Fruit fly (Drosophila melanogaster) whole organism, wandering third instar larva: ENCODE results near the gene Mics1.

ENCODE experiments used
- CG9705 ChIP-seq: fragments of 200-800 bp; sonication (Bioruptor generic); optimal IDR thresholded peaks from 2 replicates; lab custom pipeline; 2018; ENCODE audit warnings: missing biosample characterization, mild to moderate bottlenecking, missing genetic modification characterization
- CrebA ChIP-seq: fragments of 200-800 bp; sonication (Bioruptor generic); optimal IDR thresholded peaks from 2 replicates; lab custom pipeline; 2016; ENCODE audit warnings: missing biosample characterization, mild to moderate bottlenecking, missing genetic modification characterization, borderline replicate concordance
- Dfd ChIP-seq: fragments of >200 bp; optimal IDR thresholded peaks from 2 replicates; lab custom pipeline; 2017; ENCODE audit warnings: missing biosample characterization, missing genetic modification characterization
- Dif ChIP-seq: fragments of 200-275, 200-300 bp; sonication (Bioruptor generic); optimal IDR thresholded peaks from 2 replicates; lab custom pipeline; 2018; ENCODE audit warnings: missing biosample characterization, missing genetic modification characterization; ENCODE audit not compliant: partially characterized antibody
- GATAd ChIP-seq: sonication (Bioruptor generic); optimal IDR thresholded peaks from 2 replicates; lab custom pipeline; 2016; ENCODE audit warnings: missing biosample characterization, missing genetic modification characterization
- HLH106 ChIP-seq: fragments of 200-800 bp; optimal IDR thresholded peaks from 3 replicates; lab custom pipeline; 2019; ENCODE audit warnings: missing biosample characterization, mild to moderate bottlenecking, missing genetic modification characterization, moderate library complexity
- Hnf4 ChIP-seq: fragments of 200-800 bp; sonication (Bioruptor generic); optimal IDR thresholded peaks from 2 replicates; lab custom pipeline; 2016; ENCODE audit warnings: missing biosample characterization, mild to moderate bottlenecking, missing genetic modification characterization
- Hr78 ChIP-seq: fragments of >200 bp; optimal IDR thresholded peaks from 2 replicates; lab custom pipeline; 2017; ENCODE audit warnings: missing biosample characterization, missing genetic modification characterization
- Jra ChIP-seq: sonication (Bioruptor generic); optimal IDR thresholded peaks from 2 replicates; lab custom pipeline; 2016; ENCODE audit warnings: missing biosample characterization, missing genetic modification characterization
- Mio ChIP-seq: sonication (Bioruptor generic); optimal IDR thresholded peaks from 2 replicates; lab custom pipeline; 2016; ENCODE audit warnings: missing biosample characterization, missing genetic modification characterization
- Rel ChIP-seq, 2 experiments: fragments of 200-800 bp; sonication (Bioruptor generic) in 1 of 2; optimal IDR thresholded peaks; 2 replicates in 1 of 2; 3 replicates in 1 of 2; lab custom pipeline; 2016 to 2019; ENCODE audit warnings: mild to moderate bottlenecking in 2 of 2, missing biosample characterization in 2 of 2, missing genetic modification characterization in 2 of 2, moderate library complexity in 1 of 2
- Sp1 ChIP-seq: fragments of 200-800 bp; sonication (Bioruptor generic); optimal IDR thresholded peaks from 3 replicates; lab custom pipeline; 2019; ENCODE audit warnings: missing biosample characterization, mild to moderate bottlenecking, missing genetic modification characterization, moderate library complexity
- Vsx2 ChIP-seq: fragments of 200-300, 225-300 bp; sonication (Bioruptor generic); optimal IDR thresholded peaks from 2 replicates; lab custom pipeline; 2018; ENCODE audit warnings: missing biosample characterization, missing genetic modification characterization; ENCODE audit not compliant: partially characterized antibody
- brk ChIP-seq: fragments of 200-800 bp; sonication (Bioruptor generic); optimal IDR thresholded peaks from 2 replicates; lab custom pipeline; 2016; ENCODE audit warnings: missing biosample characterization, mild to moderate bottlenecking, missing genetic modification characterization
- dl ChIP-seq, 2 experiments: fragments of 175-275, 200-275 bp in 1 of 2; fragments of 200-275 bp in 1 of 2; sonication (Bioruptor generic); optimal IDR thresholded peaks; lab custom pipeline; 2018; ENCODE audit warnings: mild to moderate bottlenecking in 2 of 2, missing biosample characterization in 2 of 2, missing genetic modification characterization in 2 of 2, moderate library complexity in 2 of 2; ENCODE audit not compliant: partially characterized antibody in 2 of 2, insufficient read depth in 1 of 2
- dsf ChIP-seq: sonication (Bioruptor generic); optimal IDR thresholded peaks from 2 replicates; lab custom pipeline; 2016; ENCODE audit warnings: missing biosample characterization, missing genetic modification characterization, borderline replicate concordance
- ey ChIP-seq: fragments of 200-800 bp; sonication (Bioruptor generic); optimal IDR thresholded peaks from 2 replicates; lab custom pipeline; 2016; ENCODE audit warnings: missing biosample characterization, missing genetic modification characterization
- foxo ChIP-seq, 2 experiments: fragments of 200-800 bp; sonication (Bioruptor generic); optimal IDR thresholded peaks; 2 replicates in 1 of 2; 3 replicates in 1 of 2; lab custom pipeline; 2016 to 2017; ENCODE audit warnings: missing biosample characterization in 2 of 2, missing genetic modification characterization in 2 of 2
- fru ChIP-seq: fragments of 200-800 bp; sonication (Bioruptor generic); optimal IDR thresholded peaks from 3 replicates; lab custom pipeline; 2016; ENCODE audit warnings: missing biosample characterization, mild to moderate bottlenecking, missing genetic modification characterization
- jim ChIP-seq: fragments of 175-275, 200-325 bp; sonication (Bioruptor generic); optimal IDR thresholded peaks from 2 replicates; lab custom pipeline; 2016; ENCODE audit warnings: missing biosample characterization, mild to moderate bottlenecking, missing genetic modification characterization
- lola ChIP-seq: fragments of >200 bp; optimal IDR thresholded peaks from 2 replicates; lab custom pipeline; 2017; ENCODE audit warnings: missing biosample characterization, missing genetic modification characterization
- pan ChIP-seq: fragments of >200 bp; optimal IDR thresholded peaks from 2 replicates; lab custom pipeline; 2017
- psq ChIP-seq: fragments of 200-800 bp; sonication (Bioruptor generic); optimal IDR thresholded peaks from 3 replicates; lab custom pipeline; 2017; ENCODE audit warnings: missing biosample characterization, mild to moderate bottlenecking, missing genetic modification characterization, moderate library complexity
- rgr ChIP-seq: fragments of 200-800 bp; sonication (Bioruptor generic); optimal IDR thresholded peaks from 3 replicates; lab custom pipeline; 2016; ENCODE audit warnings: missing biosample characterization, mild to moderate bottlenecking, missing genetic modification characterization
- sage ChIP-seq: fragments of 200-800 bp; sonication (Bioruptor generic); optimal IDR thresholded peaks from 2 replicates; lab custom pipeline; 2016; ENCODE audit warnings: missing biosample characterization, mild to moderate bottlenecking, missing genetic modification characterization
- sv ChIP-seq: fragments of 200-800 bp; sonication (Bioruptor generic); optimal IDR thresholded peaks from 3 replicates; lab custom pipeline; 2016; ENCODE audit warnings: missing biosample characterization, missing genetic modification characterization
- tai ChIP-seq: sonication (Bioruptor generic); optimal IDR thresholded peaks from 2 replicates; lab custom pipeline; 2016; ENCODE audit warnings: missing biosample characterization, missing genetic modification characterization
- usp ChIP-seq: fragments of >200 bp; optimal IDR thresholded peaks from 2 replicates; lab custom pipeline; 2017; ENCODE audit warnings: missing biosample characterization, missing genetic modification characterization

The Mics1 gene

dm6 chr3R:7502276-7502675, at the start of gene Mics1:
TSS of gene Mics1 (minus strand) at chr3R:7502376.
- TF ChIP-seq dl (GFP tag; optimal IDR thresholded peaks at IDR 0.05; lab: Kevin White, UChicago; ENCODE audit: insufficient read depth in 1 of 2, partially characterized antibody in 2 of 2) (no peak), jim (GFP tag; lab: Kevin White, UChicago) (no peak), usp (GFP tag; lab: Kevin White, UChicago) (no peak), HLH106 (tag; lab: Kevin White, UChicago) (no peak)

- TF ChIP-seq sv, result no peak
- no peak for TF ChIP-seq Rel (GFP tag; optimal IDR thresholded peaks at IDR 0.05; lab: Kevin White, UChicago)
- no peak for TF ChIP-seq Rel (tag; optimal IDR thresholded peaks at IDR 0.05; lab: Kevin White, UChicago)
These were observed 49.5 kb upstream of the Mics1 start, which contains the start of gene CG45545 for dm6 chr3R:7551708-7552107. TSS of gene CG45545 (plus strand) at chr3R:7552008.

- TF ChIP-seq fru (GFP tag; lab: Kevin White, UChicago) (peak; percentile 38), tai (GFP tag; lab: Kevin White, UChicago) (no peak), pan (lab: Kevin White, UChicago) (no peak), Hnf4 (GFP tag; lab: Kevin White, UChicago) (peak; percentile 10), Mio (GFP tag; lab: Kevin White, UChicago) (no peak), GATAd (GFP tag; lab: Kevin White, UChicago) (no peak)
- TF ChIP-seq, all 38 proteins: peak for 2
These were observed 46.9 kb upstream of the Mics1 start, which contains the start of gene alpha-Est1 for dm6 chr3R:7548808-7549744. TSS of gene alpha-Est1 (minus strand) at chr3R:7549124.

- TF ChIP-seq CrebA, result peak; percentile 9
- no peak for TF ChIP-seq CG9705 (GFP tag; lab: Kevin White, UChicago)
- no peak for TF ChIP-seq Dif (GFP tag; lab: Kevin White, UChicago)
- TF ChIP-seq jim (GFP tag; lab: Kevin White, UChicago), result no peak
- no peak for TF ChIP-seq Vsx2 (GFP tag; lab: Kevin White, UChicago)
- no peak for TF ChIP-seq psq (GFP tag; lab: Kevin White, UChicago)
- no peak for TF ChIP-seq Dfd (GFP tag; lab: Kevin White, UChicago)
- TF ChIP-seq sage (GFP tag; lab: Kevin White, UChicago), result no peak
These were observed 39.1 kb upstream of the Mics1 start, which contains the start of the genes alpha-Est3 and alpha-Est2 for dm6 chr3R:7541145-7541860. TSS of gene alpha-Est3 (minus strand) at chr3R:7541631. TSS of gene alpha-Est2 (plus strand) at chr3R:7541810.

- TF ChIP-seq tai (GFP tag; lab: Kevin White, UChicago) (no peak), usp (GFP tag; lab: Kevin White, UChicago) (no peak), Sp1 (GFP tag; lab: Kevin White, UChicago) (no peak), brk (GFP tag; lab: Kevin White, UChicago) (no peak), ey (GFP tag; lab: Kevin White, UChicago) (no peak), rgr (GFP tag; lab: Kevin White, UChicago) (no peak), Dfd (GFP tag; lab: Kevin White, UChicago) (no peak), Dif (GFP tag; lab: Kevin White, UChicago) (no peak), lola (GFP tag; lab: Kevin White, UChicago) (no peak), Jra (GFP tag; lab: Kevin White, UChicago) (no peak), Hnf4 (GFP tag; lab: Kevin White, UChicago) (no peak), GATAd (GFP tag; lab: Kevin White, UChicago) (no peak), Hr78 (GFP tag; lab: Kevin White, UChicago) (no peak), foxo (GFP tag; optimal IDR thresholded peaks at IDR 0.05; lab: Kevin White, UChicago) (no peak), Vsx2 (GFP tag; lab: Kevin White, UChicago) (no peak), dsf (no peak), Rel (GFP tag; optimal IDR thresholded peaks at IDR 0.05; lab: Kevin White, UChicago) (no peak), Rel (tag; optimal IDR thresholded peaks at IDR 0.05; lab: Kevin White, UChicago) (no peak), dl (GFP tag; optimal IDR thresholded peaks at IDR 0.05; lab: Kevin White, UChicago; ENCODE audit: insufficient read depth in 1 of 2, partially characterized antibody in 2 of 2) (no peak)
These were observed 36.3 kb upstream of the Mics1 start, which contains the start of gene alpha-Est4 for dm6 chr3R:7538435-7538834. TSS of gene alpha-Est4 (minus strand) at chr3R:7538615.
